Fruit fly (Drosophila melanogaster) whole organism, adult: ENCODE measurements around the gene bcn92.

Experiments
- CG11617 ChIP-seq: fragments of 200-800 bp; sonication (Bioruptor generic); optimal IDR thresholded peaks from 2 replicates; lab custom pipeline; 2017; ENCODE audit warnings: mild to moderate bottlenecking, missing biosample characterization, missing genetic modification reagents, missing genetic modification characterization
- CG12768 ChIP-seq: fragments of 200-800 bp; sonication (Bioruptor generic); optimal IDR thresholded peaks from 2 replicates; lab custom pipeline; 2017; ENCODE audit warnings: missing biosample characterization, missing genetic modification characterization, mild to moderate bottlenecking, moderate library complexity, missing genetic modification reagents
- CG14711 ChIP-seq: fragments of 200-800 bp; sonication (Bioruptor generic); optimal IDR thresholded peaks from 2 replicates; lab custom pipeline; 2018; ENCODE audit warnings: missing biosample characterization, mild to moderate bottlenecking, missing genetic modification characterization, moderate library complexity
- CG1620 ChIP-seq: fragments of 200-800 bp; sonication (Bioruptor generic); optimal IDR thresholded peaks from 2 replicates; lab custom pipeline; 2016; ENCODE audit warnings: missing biosample characterization, missing genetic modification characterization
- CG33017 ChIP-seq: fragments of 200-800 bp; sonication (Bioruptor generic); optimal IDR thresholded peaks from 2 replicates; lab custom pipeline; 2018; ENCODE audit warnings: missing biosample characterization, mild to moderate bottlenecking, missing genetic modification characterization, moderate library complexity
- CG5204 ChIP-seq: fragments of 200-800 bp; sonication (Bioruptor generic); optimal IDR thresholded peaks from 2 replicates; lab custom pipeline; 2016; ENCODE audit warnings: missing biosample characterization, missing genetic modification characterization
- CG7045 ChIP-seq: fragments of 200-800 bp; sonication (Bioruptor generic); optimal IDR thresholded peaks from 2 replicates; lab custom pipeline; 2017; ENCODE audit warnings: missing biosample characterization, mild to moderate bottlenecking, missing genetic modification characterization
- CG7101 ChIP-seq: fragments of 200-800 bp; sonication (Bioruptor generic); optimal IDR thresholded peaks from 2 replicates; lab custom pipeline; 2018; ENCODE audit warnings: missing biosample characterization, mild to moderate bottlenecking, missing genetic modification characterization, moderate library complexity
- Clk ChIP-seq: fragments of 200-800 bp; sonication (Bioruptor generic); optimal IDR thresholded peaks from 2 replicates; lab custom pipeline; 2017; ENCODE audit warnings: missing biosample characterization, missing genetic modification characterization
- Crg-1 ChIP-seq: fragments of 200-800 bp; sonication (Bioruptor generic); optimal IDR thresholded peaks from 2 replicates; lab custom pipeline; 2016; ENCODE audit warnings: missing biosample characterization, missing genetic modification characterization
- Hr96 ChIP-seq: fragments of 200-800 bp; sonication (Bioruptor generic); optimal IDR thresholded peaks from 2 replicates; lab custom pipeline; 2016; ENCODE audit warnings: missing biosample characterization, missing genetic modification characterization
- Mnt ChIP-seq: fragments of 200-800 bp; sonication (Bioruptor generic); optimal IDR thresholded peaks from 2 replicates; lab custom pipeline; 2016; ENCODE audit warnings: missing biosample characterization, mild to moderate bottlenecking, missing genetic modification characterization
- bab1 ChIP-seq: fragments of 200-800 bp; sonication (Bioruptor generic); optimal IDR thresholded peaks from 3 replicates; lab custom pipeline; 2019; ENCODE audit warnings: missing biosample characterization, mild to moderate bottlenecking, missing genetic modification characterization, moderate library complexity
- cic ChIP-seq: fragments of 200-800 bp; sonication (Bioruptor generic); optimal IDR thresholded peaks from 2 replicates; lab custom pipeline; 2017; ENCODE audit warnings: missing biosample characterization, mild to moderate bottlenecking, missing genetic modification characterization, moderate library complexity
- cnc ChIP-seq, 2 experiments: fragments of >200 bp; optimal IDR thresholded peaks; 2 replicates each; lab custom pipeline; 2017
- kay ChIP-seq: fragments of 200-800 bp; sonication (Bioruptor generic); peaks from one replicate; lab custom pipeline; 2016; ENCODE audit warnings: missing biosample characterization, missing genetic modification characterization, borderline replicate concordance
- ovo ChIP-seq: fragments of 200-800 bp; sonication (Bioruptor generic); optimal IDR thresholded peaks from 2 replicates; lab custom pipeline; 2016; ENCODE audit warnings: missing biosample characterization, missing genetic modification characterization
- pad ChIP-seq: fragments of 200-800 bp; sonication (Bioruptor generic); optimal IDR thresholded peaks from 3 replicates; lab custom pipeline; 2017; ENCODE audit warnings: missing biosample characterization, missing genetic modification characterization, mild to moderate bottlenecking, moderate library complexity, missing genetic modification reagents
- tj ChIP-seq: fragments of 200-800 bp; sonication (Bioruptor generic); optimal IDR thresholded peaks from 3 replicates; lab custom pipeline; 2017; ENCODE audit warnings: missing biosample characterization, mild to moderate bottlenecking, missing genetic modification characterization, moderate library complexity
- toe ChIP-seq: fragments of 200-800 bp; sonication (Bioruptor generic); optimal IDR thresholded peaks from 2 replicates; lab custom pipeline; 2016; ENCODE audit warnings: missing biosample characterization, missing genetic modification characterization

bcn92 gene

dm6 chrX:2145114-2145513 lies 4.3 kb downstream of the bcn92 start, which contains the start of gene Pgd:
Gene Pgd (plus strand): TSS chrX:2145136.
- no peak for TF ChIP-seq cnc (optimal IDR thresholded peaks at IDR 0.05; lab: Kevin White, UChicago)
- TF ChIP-seq CG7101 (tag; lab: Kevin White, UChicago) = no peak
- TF ChIP-seq bab1 (GFP tag; lab: Kevin White, UChicago) = peak; percentile 79
- TF ChIP-seq tj (GFP tag; lab: Kevin White, UChicago) = no peak
- no peak for TF ChIP-seq CG33017
- no peak for TF ChIP-seq toe (GFP tag; lab: Kevin White, UChicago)
- no peak for TF ChIP-seq Mnt (GFP tag; lab: Kevin White, UChicago)
- peak; percentile 49 for TF ChIP-seq CG14711 (tag; lab: Kevin White, UChicago)
- no peak for TF ChIP-seq CG7045
- TF ChIP-seq CG1620 = no peak
- TF ChIP-seq Crg-1 (GFP tag; lab: Kevin White, UChicago) = peak; percentile 4
- TF ChIP-seq ovo (GFP tag; lab: Kevin White, UChicago) = peak; percentile 24
- TF ChIP-seq kay (GFP tag; lab: Kevin White, UChicago) = peak; percentile 21
- TF ChIP-seq Clk (GFP tag; lab: Kevin White, UChicago) = no peak
- peak; percentile 75 for TF ChIP-seq CG12768
- TF ChIP-seq Hr96 = peak; percentile 19
- no peak for TF ChIP-seq CG11617 (GFP tag; lab: Kevin White, UChicago)
- no peak for TF ChIP-seq CG5204 (GFP tag; lab: Kevin White, UChicago)
- peak; percentile 16 for TF ChIP-seq cic (GFP tag; lab: Kevin White, UChicago)
- no peak for TF ChIP-seq pad

dm6 chrX:2142935-2143312 lies 6.5 kb downstream of the bcn92 start:
- TF ChIP-seq Mnt (GFP tag; lab: Kevin White, UChicago) = no peak
- TF ChIP-seq CG11617 (GFP tag; lab: Kevin White, UChicago) = no peak
- TF ChIP-seq CG7101 (tag; lab: Kevin White, UChicago) = no peak
- no peak for TF ChIP-seq toe (GFP tag; lab: Kevin White, UChicago)

dm6 chrX:2142275-2142934 lies 7.0 kb downstream of the bcn92 start:
- TF ChIP-seq Clk (GFP tag; lab: Kevin White, UChicago) = no peak
- TF ChIP-seq Mnt (GFP tag; lab: Kevin White, UChicago) = peak; percentile 73

- TF ChIP-seq CG12768 (peak; percentile 35), Clk (GFP tag; lab: Kevin White, UChicago) (no peak), Crg-1 (GFP tag; lab: Kevin White, UChicago) (peak; percentile 49), ovo (GFP tag; lab: Kevin White, UChicago) (no peak), CG5204 (GFP tag; lab: Kevin White, UChicago) (peak; percentile 11), cic (GFP tag; lab: Kevin White, UChicago) (peak; percentile 25), CG7045 (peak; percentile 15), pad (no peak), CG1620 (peak; percentile 63), Hr96 (peak; percentile 14), Mnt (GFP tag; lab: Kevin White, UChicago) (peak; percentile 90), CG7101 (tag; lab: Kevin White, UChicago) (peak; percentile 80), toe (GFP tag; lab: Kevin White, UChicago) (peak; percentile 10), tj (GFP tag; lab: Kevin White, UChicago) (peak; percentile 22), CG33017 (peak; percentile 31), CG14711 (tag; lab: Kevin White, UChicago) (peak; percentile 62), cnc (optimal IDR thresholded peaks at IDR 0.05; lab: Kevin White, UChicago) (no peak), CG11617 (GFP tag; lab: Kevin White, UChicago) (peak; percentile 63), bab1 (GFP tag; lab: Kevin White, UChicago) (no peak), kay (GFP tag; lab: Kevin White, UChicago) (peak; percentile 41)
Observed at dm6 chrX:2141854-2142216, 7.6 kb downstream of the bcn92 start.

- TF ChIP-seq cnc (optimal IDR thresholded peaks at IDR 0.05; lab: Kevin White, UChicago) (no peak), bab1 (GFP tag; lab: Kevin White, UChicago) (no peak), ovo (GFP tag; lab: Kevin White, UChicago) (peak; percentile 37), cic (GFP tag; lab: Kevin White, UChicago) (peak; percentile 88), CG7101 (tag; lab: Kevin White, UChicago) (peak; percentile 65), CG33017 (peak; percentile 18), CG7045 (no peak), CG5204 (GFP tag; lab: Kevin White, UChicago) (no peak), Crg-1 (GFP tag; lab: Kevin White, UChicago) (no peak), CG12768 (no peak), CG1620 (no peak), pad (peak; percentile 62), Mnt (GFP tag; lab: Kevin White, UChicago) (no peak), Clk (GFP tag; lab: Kevin White, UChicago) (no peak), CG14711 (tag; lab: Kevin White, UChicago) (peak; percentile 21), CG11617 (GFP tag; lab: Kevin White, UChicago) (no peak), kay (GFP tag; lab: Kevin White, UChicago) (no peak), toe (GFP tag; lab: Kevin White, UChicago) (no peak), tj (GFP tag; lab: Kevin White, UChicago) (no peak), Hr96 (no peak)
Observed at dm6 chrX:2141159-2141853, 8.1 kb downstream of the bcn92 start, which contains the start of gene D2hgdh. Gene D2hgdh (plus strand): TSS chrX:2141489.
